Worm (Caenorhabditis elegans) whole organism, mixed stage, embryonic: ENCODE data around the gene cat-4.

Source experiments
- M03D4.4 ChIP-seq: sonication (generic microtip); optimal IDR thresholded peaks from 2 replicates; lab custom pipeline; 2017; ENCODE audit warnings: mild to moderate bottlenecking, missing genetic modification characterization, missing compliant biosample characterization
- ces-1 ChIP-seq: fragments of 150-350 bp; optimal IDR thresholded peaks from 2 replicates; lab custom pipeline; 2014; ENCODE audit warnings: missing biosample characterization, missing genetic modification reagents, missing genetic modification characterization
- flh-1 ChIP-seq: fragments of 200-800 bp; sonication (Bioruptor generic); optimal IDR thresholded peaks from 2 replicates; lab custom pipeline; 2018; ENCODE audit warnings: mild to moderate bottlenecking, missing genetic modification characterization, moderate library complexity, missing compliant biosample characterization
- lin-13 ChIP-seq: fragments of 150-350 bp; optimal IDR thresholded peaks from 2 replicates; lab custom pipeline; 2014; ENCODE audit warnings: missing biosample characterization, missing genetic modification characterization
- lsy-2 ChIP-seq: fragments of 150-350 bp; optimal IDR thresholded peaks from 2 replicates; lab custom pipeline; 2014; ENCODE audit warnings: missing biosample characterization, missing genetic modification characterization
- mls-2 ChIP-seq: sonication (generic microtip); optimal IDR thresholded peaks from 2 replicates; lab custom pipeline; 2016; ENCODE audit warnings: mild to moderate bottlenecking, missing genetic modification characterization, moderate library complexity, missing compliant biosample characterization
- nhr-12 ChIP-seq: fragments of 150-350 bp; optimal IDR thresholded peaks from 2 replicates; lab custom pipeline; 2014; ENCODE audit warnings: missing biosample characterization, missing genetic modification characterization
- nhr-237 ChIP-seq: fragments of 150-350 bp; optimal IDR thresholded peaks from 2 replicates; lab custom pipeline; 2014; ENCODE audit warnings: missing biosample characterization, missing genetic modification characterization
- nhr-76 ChIP-seq: sonication (generic microtip); optimal IDR thresholded peaks from 2 replicates; lab custom pipeline; 2017; ENCODE audit warnings: missing biosample characterization, missing genetic modification characterization
- unc-39 ChIP-seq: fragments of 150-350 bp; optimal IDR thresholded peaks from 2 replicates; lab custom pipeline; 2014; ENCODE audit warnings: missing biosample characterization, missing genetic modification characterization
- unc-62 ChIP-seq: fragments of 150-350 bp; optimal IDR thresholded peaks from 2 replicates; lab custom pipeline; 2014; ENCODE audit warnings: missing biosample characterization, missing genetic modification reagents, missing genetic modification characterization
- ztf-11 ChIP-seq: fragments of 150-350 bp; optimal IDR thresholded peaks from 2 replicates; lab custom pipeline; 2014; ENCODE audit warnings: missing biosample characterization, missing genetic modification characterization

DNA sequence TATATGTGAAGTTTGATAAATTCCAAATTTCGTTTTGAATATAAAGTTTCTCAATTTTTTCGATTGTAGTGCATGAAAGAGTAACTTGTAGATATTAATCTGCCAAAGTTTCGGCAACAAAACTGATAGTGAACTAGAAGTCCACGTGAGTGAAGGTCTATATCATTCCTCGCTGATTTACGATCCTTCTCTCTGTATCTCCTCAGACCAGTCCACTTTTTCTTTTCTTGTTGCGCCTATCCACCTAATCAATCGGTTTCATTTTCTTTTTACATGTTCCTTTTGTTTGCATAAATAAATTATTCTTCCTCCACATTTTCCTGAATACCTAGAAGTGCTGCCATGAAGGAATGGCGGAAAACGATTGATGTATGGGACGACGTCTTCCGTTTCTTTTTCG is 540 bp upstream of the cat-4 start:
- TF ChIP-seq M03D4.4 (tag; lab: Kevin White, UChicago), result no peak
- TF ChIP-seq unc-62 (GFP tag; lab: Kevin White, UChicago), result no peak
- no peak for TF ChIP-seq ces-1 (GFP tag; lab: Kevin White, UChicago)
- TF ChIP-seq nhr-12 (tag; lab: Kevin White, UChicago), result no peak
- no peak for TF ChIP-seq nhr-76 (tag; lab: Kevin White, UChicago)
- no peak for TF ChIP-seq nhr-237 (tag; lab: Kevin White, UChicago)
- TF ChIP-seq lin-13 (tag; lab: Kevin White, UChicago), result no peak
- no peak for TF ChIP-seq mls-2 (tag; lab: Kevin White, UChicago)
- no peak for TF ChIP-seq lsy-2 (tag; lab: Kevin White, UChicago)
- TF ChIP-seq ztf-11 (tag; lab: Kevin White, UChicago), result no peak
- TF ChIP-seq unc-39, result no peak
- no peak for TF ChIP-seq flh-1 (GFP tag; lab: Kevin White, UChicago)
